Fruit fly (Drosophila melanogaster): ENCODE measurements around the gene robl37BC.

The robl37BC gene

DNA sequence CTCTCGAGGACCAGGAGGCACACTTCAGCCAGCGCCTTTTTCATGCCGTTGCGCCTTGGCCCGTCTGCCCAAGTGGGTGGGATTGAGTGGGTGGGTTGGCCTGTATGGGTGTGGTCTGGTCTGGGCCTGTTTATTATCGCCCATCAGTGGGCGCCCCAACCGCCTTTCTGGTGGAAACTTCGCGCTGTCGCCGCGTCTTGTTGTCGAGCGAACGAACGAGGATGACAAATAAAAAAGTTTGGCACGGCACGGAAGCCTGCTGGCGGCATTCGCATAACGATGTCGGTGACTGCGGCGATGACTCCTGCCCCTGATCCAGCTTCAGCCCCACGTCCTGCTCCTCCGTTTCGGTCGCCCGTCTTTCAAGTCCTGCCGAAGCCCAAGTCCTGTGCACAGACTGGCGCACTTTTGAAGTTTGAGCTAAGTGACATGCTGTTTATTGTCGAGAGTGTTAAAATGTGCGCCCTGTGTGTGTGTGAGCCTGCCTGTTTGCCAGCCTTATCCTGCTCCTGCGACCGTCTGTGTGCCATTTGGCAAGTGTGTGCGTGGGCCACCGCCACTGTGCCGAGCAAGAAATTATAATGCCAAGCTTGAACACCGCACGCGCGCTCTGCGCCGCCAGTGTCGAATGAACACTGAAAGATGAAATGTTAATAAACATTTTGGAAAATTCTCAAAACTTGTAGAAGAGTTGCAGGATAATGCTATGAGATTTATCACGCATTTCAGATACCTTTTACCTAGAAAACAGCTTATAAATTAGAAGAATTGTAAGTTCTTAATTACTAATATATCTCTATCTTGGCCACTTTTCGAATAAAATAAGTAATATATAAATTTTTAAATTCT lies 3.6 kb downstream of the robl37BC start (continued):
- TF ChIP-seq CG2889 (GFP tag; IDR thresholded peaks at IDR 0.05): no peak
- no peak for TF ChIP-seq sima (GFP tag; optimal IDR thresholded peaks at IDR 0.05)
- peak; percentile 82 for TF ChIP-seq Sox100B (GFP tag; optimal IDR thresholded peaks at IDR 0.05)
- peak; percentile 17; the same call in 1 of the 3 replicates for TF ChIP-seq ci (GFP tag; IDR thresholded peaks at IDR 0.05)
- TF ChIP-seq prd (optimal IDR thresholded peaks at IDR 0.05): no peak
- TF ChIP-seq prd (GFP tag; IDR thresholded peaks at IDR 0.05): peak; percentile 74
- no peak for TF ChIP-seq pzg (GFP tag; optimal IDR thresholded peaks at IDR 0.05)
- peak; percentile 17 for TF ChIP-seq CG3407 (GFP tag; optimal IDR thresholded peaks at IDR 0.05)
- peak; percentile 69 for TF ChIP-seq cwo (GFP tag; optimal IDR thresholded peaks at IDR 0.05)
- peak; percentile 70 for TF ChIP-seq sug (tag; optimal IDR thresholded peaks at IDR 0.05)
- peak; percentile 7 for TF ChIP-seq trem (tag; optimal IDR thresholded peaks at IDR 0.05)
- TF ChIP-seq ssp (GFP tag; IDR thresholded peaks at IDR 0.05): 0 out of 2 replicates have a peak, but pooled peaks have one; percentile 11
- TF ChIP-seq CG11504 (tag; optimal IDR thresholded peaks at IDR 0.05): peak; percentile 86
- TF ChIP-seq repo (GFP tag; optimal IDR thresholded peaks at IDR 0.05): no peak
- peak; percentile 42; the same call in 1 of the 2 replicates for TF ChIP-seq CG32532 (GFP tag; IDR thresholded peaks at IDR 0.05)
- TF ChIP-seq dati (GFP tag; IDR thresholded peaks at IDR 0.05): no peak
- TF ChIP-seq CG12659 (GFP tag; optimal IDR thresholded peaks at IDR 0.05): peak; percentile 86
- peak; percentile 49 for TF ChIP-seq bab2 (GFP tag; optimal IDR thresholded peaks at IDR 0.05)
- peak; percentile 96 for TF ChIP-seq abd-A (tag; optimal IDR thresholded peaks at IDR 0.05)
- TF ChIP-seq so (GFP tag; IDR thresholded peaks at IDR 0.05): peak; percentile 68; the same call in 1 of the 3 replicates
- peak; percentile 35 for TF ChIP-seq CG31388 (GFP tag; optimal IDR thresholded peaks at IDR 0.05)
- TF ChIP-seq oc (tag; optimal IDR thresholded peaks at IDR 0.05): peak; percentile 28
- TF ChIP-seq B-H2 (GFP tag; optimal IDR thresholded peaks at IDR 0.05): peak; percentile 66
- TF ChIP-seq fd96Cb (tag; optimal IDR thresholded peaks at IDR 0.05): peak; percentile 67
- TF ChIP-seq YL-1 (GFP tag; optimal IDR thresholded peaks at IDR 0.05): peak; percentile 6
- peak; percentile 88 for TF ChIP-seq Meics (GFP tag; optimal IDR thresholded peaks at IDR 0.05)
- no peak for TF ChIP-seq Adf1 (GFP tag; IDR thresholded peaks at IDR 0.05)
- TF ChIP-seq MTF-1 (GFP tag; optimal IDR thresholded peaks at IDR 0.05; ENCODE audit: borderline replicate concordance): no peak
- TF ChIP-seq CG15073 (GFP tag; optimal IDR thresholded peaks at IDR 0.05): no peak
- TF ChIP-seq pita (GFP tag; optimal IDR thresholded peaks at IDR 0.05): no peak
- TF ChIP-seq CG5245 (GFP tag; optimal IDR thresholded peaks at IDR 0.05): peak; percentile 39
- peak; percentile 70 for TF ChIP-seq CG6813 (GFP tag; optimal IDR thresholded peaks at IDR 0.05)
- no peak for TF ChIP-seq Mad (GFP tag; optimal IDR thresholded peaks at IDR 0.05)
- TF ChIP-seq CG11723 (GFP tag; optimal IDR thresholded peaks at IDR 0.05): peak; percentile 62
- TF ChIP-seq knrl (GFP tag; IDR thresholded peaks at IDR 0.05; ENCODE audit: partially characterized antibody): no peak
- TF ChIP-seq row (GFP tag; IDR thresholded peaks at IDR 0.05): peak; percentile 82
- peak; percentile 59 for TF ChIP-seq CG8281 (tag; optimal IDR thresholded peaks at IDR 0.05)
- peak; percentile 39 for TF ChIP-seq salm (tag; optimal IDR thresholded peaks at IDR 0.05)
- TF ChIP-seq CG30403 (GFP tag; optimal IDR thresholded peaks at IDR 0.05): peak; percentile 73
- no peak for TF ChIP-seq gsb (GFP tag; IDR thresholded peaks at IDR 0.05)
- TF ChIP-seq CG8388 (GFP tag; optimal IDR thresholded peaks at IDR 0.05): peak; percentile 59
- no peak for TF ChIP-seq hkb (optimal IDR thresholded peaks at IDR 0.05)
- TF ChIP-seq hkb (GFP tag; IDR thresholded peaks at IDR 0.05): peak; percentile 73
- peak; percentile 41 for TF ChIP-seq Ets65A (GFP tag)
- TF ChIP-seq CG10979 (tag; optimal IDR thresholded peaks at IDR 0.05): peak; percentile 69
- TF ChIP-seq zen (tag; optimal IDR thresholded peaks at IDR 0.05): peak; percentile 13
- TF ChIP-seq Scr (GFP tag; IDR thresholded peaks at IDR 0.05; ENCODE audit: partially characterized antibody): no peak
- peak; percentile 74 for TF ChIP-seq CG6683 (GFP tag; optimal IDR thresholded peaks at IDR 0.05)
- peak; percentile 80 for TF ChIP-seq CG6765 (GFP tag; optimal IDR thresholded peaks at IDR 0.05)

Data from whole organism, embryonic.